Worm (Caenorhabditis elegans) whole organism, mixed stage, embryonic: ENCODE data around the gene K04C2.8.

Source experiments
- elt-1 ChIP-seq: sonication (generic microtip); optimal IDR thresholded peaks from 2 replicates; lab custom pipeline; 2017; ENCODE audit warnings: missing genetic modification characterization, mild to moderate bottlenecking, missing compliant biosample characterization, antibody characterized with exemption, moderate library complexity, borderline replicate concordance; ENCODE audit not compliant: insufficient read depth
- lsy-2 ChIP-seq: fragments of 150-350 bp; optimal IDR thresholded peaks from 2 replicates; lab custom pipeline; 2014; ENCODE audit warnings: missing biosample characterization, missing genetic modification characterization
- nhr-237 ChIP-seq: fragments of 150-350 bp; optimal IDR thresholded peaks from 2 replicates; lab custom pipeline; 2014; ENCODE audit warnings: missing biosample characterization, missing genetic modification characterization
- tbx-8 ChIP-seq: fragments of 200-800 bp; sonication (Bioruptor generic); optimal IDR thresholded peaks from 2 replicates; lab custom pipeline; 2018; ENCODE audit warnings: mild to moderate bottlenecking, missing genetic modification characterization, moderate library complexity, missing compliant biosample characterization
- unc-62 ChIP-seq: fragments of 150-350 bp; optimal IDR thresholded peaks from 2 replicates; lab custom pipeline; 2014; ENCODE audit warnings: missing biosample characterization, missing genetic modification reagents, missing genetic modification characterization

DNA sequence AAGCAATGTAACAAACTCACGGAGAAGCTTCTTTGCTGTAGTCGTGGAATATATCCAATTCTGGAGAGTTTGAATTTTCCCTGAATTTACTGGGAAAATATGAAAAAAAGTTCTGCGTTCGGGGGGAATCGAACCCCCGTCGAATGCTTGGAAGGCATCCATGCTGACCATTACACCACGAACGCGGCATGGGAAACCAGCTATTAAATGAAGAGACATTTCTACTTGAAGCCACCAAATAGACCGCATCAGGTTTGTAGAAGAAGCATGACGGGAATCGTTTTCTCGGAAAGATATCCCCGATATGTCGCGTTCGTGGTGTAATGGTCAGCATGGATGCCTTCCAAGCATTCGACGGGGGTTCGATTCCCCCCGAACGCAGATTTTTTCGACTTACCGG lies 18.4 kb downstream of the K04C2.8 start:
- TF ChIP-seq unc-62 (GFP tag; lab: Kevin White, UChicago) (no peak), lsy-2 (tag; lab: Kevin White, UChicago) (no peak), tbx-8 (GFP tag; lab: Kevin White, UChicago) (no peak), elt-1 (no peak), nhr-237 (tag; lab: Kevin White, UChicago) (no peak)
